Fruit fly (Drosophila melanogaster): ENCODE measurements around the gene CG6650.
A peak's percentile ranks its signal among the peaks of the same experiment; 100 is the strongest.

Gene CG6650

dm6 chr3L:14004963-14005458 is 26.2 kb upstream of the CG6650 start (continued):
- TF ChIP-seq fd96Cb (tag; optimal IDR thresholded peaks at IDR 0.05) (peak; percentile 97), CG13296 (GFP tag; optimal IDR thresholded peaks at IDR 0.05) (peak; percentile 93), cato (GFP tag; optimal IDR thresholded peaks at IDR 0.05; ENCODE audit: borderline replicate concordance) (peak; percentile 91), dmrt99B (tag; optimal IDR thresholded peaks at IDR 0.05) (peak; percentile 98), CG8359 (GFP tag; optimal IDR thresholded peaks at IDR 0.05; ENCODE audit: borderline replicate concordance) (peak; percentile 82), pho (GFP tag; optimal IDR thresholded peaks at IDR 0.05) (peak; percentile 94), Gug (GFP tag; IDR thresholded peaks at IDR 0.05) (peak; percentile 79), odd (GFP tag; optimal IDR thresholded peaks at IDR 0.05) (peak; percentile 90), CG2129 (GFP tag; IDR thresholded peaks at IDR 0.05; ENCODE audit: partially characterized antibody) (no peak), CG2202 (tag; optimal IDR thresholded peaks at IDR 0.05) (peak; percentile 79), CG11504 (tag; optimal IDR thresholded peaks at IDR 0.05) (peak; percentile 96), CG4730 (GFP tag; IDR thresholded peaks at IDR 0.05) (peak; percentile 91), twi (tag; optimal IDR thresholded peaks at IDR 0.05) (peak; percentile 85), CoRest (tag; optimal IDR thresholded peaks at IDR 0.05) (peak; percentile 96), NFAT (GFP tag; IDR thresholded peaks at IDR 0.05) (peak; percentile 90), bowl (GFP tag; IDR thresholded peaks at IDR 0.05) (peak; percentile 93), Vsx1 (GFP tag; optimal IDR thresholded peaks at IDR 0.05) (peak; percentile 89), Hr39 (optimal IDR thresholded peaks at IDR 0.05) (no peak), ci (GFP tag; IDR thresholded peaks at IDR 0.05) (peak; percentile 98), Eip74EF (GFP tag; optimal IDR thresholded peaks at IDR 0.05) (peak in 1 of 2 experiments; percentile 91), lmd (GFP tag; IDR thresholded peaks at IDR 0.05) (peak; percentile 89), Deaf1 (tag; optimal IDR thresholded peaks at IDR 0.05) (peak; percentile 73), CG10431 (GFP tag; optimal IDR thresholded peaks at IDR 0.05) (peak; percentile 82), CG12659 (GFP tag; optimal IDR thresholded peaks at IDR 0.05) (peak; percentile 96), CG17359 (tag; optimal IDR thresholded peaks at IDR 0.05) (peak; percentile 100), gcm2 (GFP tag; optimal IDR thresholded peaks at IDR 0.05) (peak; percentile 94), cas (GFP tag; IDR thresholded peaks at IDR 0.05) (peak; percentile 83), CG30403 (GFP tag; optimal IDR thresholded peaks at IDR 0.05) (peak; percentile 97), Trl (optimal IDR thresholded peaks at IDR 0.05) (no peak), Trl (GFP tag; optimal IDR thresholded peaks at IDR 0.05) (peak; percentile 96), lbe (GFP tag; optimal IDR thresholded peaks at IDR 0.05) (peak; percentile 87), ara (GFP tag; IDR thresholded peaks at IDR 0.05) (peak; percentile 91), Bdp1 (GFP tag; optimal IDR thresholded peaks at IDR 0.05) (peak; percentile 87), CG31224 (GFP tag; IDR thresholded peaks at IDR 0.05) (peak; percentile 76), bbx (GFP tag; IDR thresholded peaks at IDR 0.05; ENCODE audit: partially characterized antibody) (peak; percentile 35; the same call in 1 of the 2 replicates), CG18262 (tag; optimal IDR thresholded peaks at IDR 0.05) (peak; percentile 76), CG32772 (GFP tag; IDR thresholded peaks at IDR 0.05) (peak; percentile 95), CG17361 (GFP tag; IDR thresholded peaks at IDR 0.05) (peak; percentile 96), chn (GFP tag; optimal IDR thresholded peaks at IDR 0.05) (peak; percentile 95), chm (GFP tag; IDR thresholded peaks at IDR 0.05) (peak; percentile 96), phol (tag; optimal IDR thresholded peaks at IDR 0.05) (peak; percentile 95), CG8388 (GFP tag; optimal IDR thresholded peaks at IDR 0.05) (peak; percentile 90), CG14014 (GFP tag; IDR thresholded peaks at IDR 0.05) (peak; percentile 96), Dp (GFP tag; optimal IDR thresholded peaks at IDR 0.05) (peak; percentile 38), ato (GFP tag; IDR thresholded peaks at IDR 0.05; ENCODE audit: partially characterized antibody) (no peak), Oaz (GFP tag; IDR thresholded peaks at IDR 0.05) (peak; percentile 94), gem (tag; optimal IDR thresholded peaks at IDR 0.05) (peak; percentile 97), vfl (GFP tag; optimal IDR thresholded peaks at IDR 0.05) (peak; percentile 88), CG6272 (GFP tag; IDR thresholded peaks at IDR 0.05) (peak; percentile 86), CG30431 (GFP tag; optimal IDR thresholded peaks at IDR 0.05) (peak; percentile 93), H15 (GFP tag; IDR thresholded peaks at IDR 0.05) (peak; percentile 96)

Data from whole organism, embryonic.